Worm (Caenorhabditis elegans) whole organism, L1 larva: ENCODE data around the gene spv-1.

Source experiments
- C16A3.4 ChIP-seq: fragments of 150-350 bp; optimal IDR thresholded peaks from 2 replicates; lab custom pipeline; 2014; ENCODE audit warnings: missing biosample characterization, missing genetic modification characterization
- C34B4.2 ChIP-seq: sonication (generic microtip); optimal IDR thresholded peaks from 2 replicates; lab custom pipeline; 2017; ENCODE audit warnings: mild to moderate bottlenecking, missing genetic modification characterization, missing compliant biosample characterization
- F16B12.6 ChIP-seq: fragments of 150-350 bp; optimal IDR thresholded peaks from 2 replicates; lab custom pipeline; 2014; ENCODE audit warnings: missing biosample characterization, missing genetic modification characterization
- aha-1 ChIP-seq: fragments of 150-350 bp; optimal IDR thresholded peaks from 2 replicates; lab custom pipeline; 2014; ENCODE audit warnings: missing biosample characterization, missing genetic modification characterization
- alr-1 ChIP-seq: fragments of 200-800 bp; sonication (Bioruptor generic); optimal IDR thresholded peaks from 2 replicates; lab custom pipeline; 2018; ENCODE audit warnings: borderline replicate concordance, mild to moderate bottlenecking, missing genetic modification characterization, missing compliant biosample characterization
- aly-2 ChIP-seq: fragments of 150-350 bp; optimal IDR thresholded peaks from 2 replicates; lab custom pipeline; 2014; ENCODE audit warnings: missing biosample characterization, missing genetic modification characterization
- blmp-1 ChIP-seq: fragments of 150-350 bp; optimal IDR thresholded peaks from 2 replicates; lab custom pipeline; 2014; ENCODE audit warnings: missing biosample characterization, missing genetic modification characterization
- ceh-8 ChIP-seq: fragments of 200-800 bp; sonication (Bioruptor generic); optimal IDR thresholded peaks from 2 replicates; lab custom pipeline; 2018; ENCODE audit warnings: mild to moderate bottlenecking, missing genetic modification characterization, moderate library complexity, missing compliant biosample characterization
- dsc-1 ChIP-seq: sonication (generic microtip); optimal IDR thresholded peaks from 2 replicates; lab custom pipeline; 2016; ENCODE audit warnings: mild to moderate bottlenecking, missing genetic modification characterization, missing compliant biosample characterization
- efl-1 ChIP-seq, 4 experiments: fragments of 150-350 bp; optimal IDR thresholded peaks in 3 of 4; peaks in 1 of 4; 1 replicate in 1 of 4; 2 replicates in 3 of 4; lab custom pipeline; 2014; ENCODE audit warnings: missing biosample characterization in 2 of 4, missing genetic modification characterization in 2 of 4, missing genetic modification reagents in 2 of 4
- efl-3 ChIP-seq: fragments of 200-800 bp; sonication (Bioruptor generic); optimal IDR thresholded peaks from 2 replicates; lab custom pipeline; 2018; ENCODE audit warnings: mild to moderate bottlenecking, missing genetic modification characterization, missing compliant biosample characterization
- egl-13 ChIP-seq: sonication (generic microtip); optimal IDR thresholded peaks from 2 replicates; lab custom pipeline; 2016; ENCODE audit warnings: missing genotype, missing genetic modification reagents, missing genetic modification characterization, missing compliant biosample characterization
- elt-3 ChIP-seq, 6 experiments: fragments of 150-350 bp in 1 of 6; sonication (generic microtip); optimal IDR thresholded peaks; 2 replicates each; lab custom pipeline; 2017 to 2018; ENCODE audit warnings: missing biosample characterization in 6 of 6, missing genetic modification characterization in 6 of 6, inconsistent platforms in 1 of 6
- ets-5 ChIP-seq: fragments of 200-800 bp; sonication (Bioruptor generic); IDR thresholded peaks from 2 replicates; pipeline ENCODE4 v1.3.6; 2022; ENCODE audit warnings: missing genetic modification characterization, missing compliant biosample characterization
- fkh-10 ChIP-seq: sonication (generic microtip); optimal IDR thresholded peaks from 2 replicates; lab custom pipeline; 2017; ENCODE audit warnings: missing biosample characterization, missing genetic modification reagents, missing genetic modification characterization
- hpl-2 ChIP-seq: fragments of 150-350 bp; optimal IDR thresholded peaks from 2 replicates; lab custom pipeline; 2014; ENCODE audit warnings: missing biosample characterization, missing genetic modification reagents, missing genetic modification characterization
- jun-1 ChIP-seq: fragments of 150-350 bp; optimal IDR thresholded peaks from 2 replicates; lab custom pipeline; 2014; ENCODE audit warnings: missing biosample characterization, missing genetic modification reagents, missing genetic modification characterization
- lin-14 ChIP-seq: fragments of 200-800 bp; sonication (Bioruptor generic); optimal IDR thresholded peaks from 2 replicates; lab custom pipeline; 2018; ENCODE audit warnings: mild to moderate bottlenecking, missing genetic modification characterization, moderate library complexity, missing compliant biosample characterization
- lsy-2 ChIP-seq, 2 experiments: fragments of 150-350 bp; optimal IDR thresholded peaks; 2 replicates each; lab custom pipeline; 2014; ENCODE audit warnings: missing biosample characterization in 2 of 2, missing genetic modification characterization in 2 of 2
- mef-2 ChIP-seq: fragments of 150-350 bp; optimal IDR thresholded peaks from 2 replicates; lab custom pipeline; 2014; ENCODE audit warnings: missing biosample characterization, missing genetic modification characterization
- mep-1 ChIP-seq: fragments of 150-350 bp; optimal IDR thresholded peaks from 2 replicates; lab custom pipeline; 2014; ENCODE audit warnings: missing biosample characterization, missing genetic modification characterization
- nhr-11 ChIP-seq: fragments of 150-350 bp; optimal IDR thresholded peaks from 2 replicates; lab custom pipeline; 2014; ENCODE audit warnings: missing biosample characterization, missing genetic modification characterization
- nhr-12 ChIP-seq: sonication (generic microtip); optimal IDR thresholded peaks from 2 replicates; lab custom pipeline; 2017; ENCODE audit warnings: missing biosample characterization, missing genetic modification characterization
- nhr-20 ChIP-seq: sonication (generic microtip); optimal IDR thresholded peaks from 2 replicates; lab custom pipeline; 2016; ENCODE audit warnings: mild to moderate bottlenecking, missing genetic modification characterization, missing compliant biosample characterization
- nhr-28 ChIP-seq: fragments of 150-350 bp; optimal IDR thresholded peaks from 2 replicates; lab custom pipeline; 2014; ENCODE audit warnings: missing biosample characterization, missing genetic modification characterization
- nhr-47 ChIP-seq: sonication (generic microtip); optimal IDR thresholded peaks from 2 replicates; lab custom pipeline; 2016; ENCODE audit warnings: mild to moderate bottlenecking, missing genetic modification characterization, moderate library complexity, missing compliant biosample characterization
- nhr-71 ChIP-seq: sonication (generic microtip); optimal IDR thresholded peaks from 2 replicates; lab custom pipeline; 2016; ENCODE audit warnings: mild to moderate bottlenecking, missing genetic modification characterization, moderate library complexity, missing compliant biosample characterization
- nhr-85 ChIP-seq: sonication (generic microtip); peaks from one replicate; lab custom pipeline; 2016; ENCODE audit warnings: missing genetic modification characterization, inconsistent platforms, missing compliant biosample characterization
- nhr-90 ChIP-seq: sonication (generic microtip); optimal IDR thresholded peaks from 2 replicates; lab custom pipeline; 2016; ENCODE audit warnings: mild to moderate bottlenecking, missing genetic modification characterization, missing compliant biosample characterization; ENCODE audit not compliant: poor library complexity
- pag-3 ChIP-seq: sonication (generic microtip); optimal IDR thresholded peaks from 2 replicates; lab custom pipeline; 2017; ENCODE audit warnings: missing genetic modification characterization, mild to moderate bottlenecking, missing compliant biosample characterization, antibody characterized with exemption, borderline replicate concordance; ENCODE audit not compliant: insufficient read depth
- pax-3 ChIP-seq: fragments of 200-800 bp; sonication (Bioruptor generic); optimal IDR thresholded peaks from 2 replicates; lab custom pipeline; 2018; ENCODE audit warnings: mild to moderate bottlenecking, missing genetic modification characterization, moderate library complexity, missing compliant biosample characterization
- rnt-1 ChIP-seq: sonication (generic microtip); optimal IDR thresholded peaks from 2 replicates; lab custom pipeline; 2016; ENCODE audit warnings: mild to moderate bottlenecking, missing genetic modification characterization, moderate library complexity, missing compliant biosample characterization
- skn-1 ChIP-seq: fragments of 150-350 bp; optimal IDR thresholded peaks from 2 replicates; lab custom pipeline; 2014; ENCODE audit warnings: missing biosample characterization, missing genetic modification characterization
- snu-23 ChIP-seq: sonication (generic microtip); optimal IDR thresholded peaks from 2 replicates; lab custom pipeline; 2016; ENCODE audit warnings: missing genetic modification characterization, missing compliant biosample characterization
- sup-37 ChIP-seq: fragments of 200-800 bp; sonication (Bioruptor generic); optimal IDR thresholded peaks from 2 replicates; lab custom pipeline; 2018; ENCODE audit warnings: mild to moderate bottlenecking, missing genetic modification characterization, missing compliant biosample characterization
- swsn-7 ChIP-seq: sonication (generic microtip); optimal IDR thresholded peaks from 2 replicates; lab custom pipeline; 2016; ENCODE audit warnings: missing genetic modification characterization, missing compliant biosample characterization
- tbx-2 ChIP-seq: sonication (generic microtip); optimal IDR thresholded peaks from 2 replicates; lab custom pipeline; 2016; ENCODE audit warnings: missing genetic modification characterization, missing compliant biosample characterization
- unc-130 ChIP-seq: fragments of 150-350 bp; optimal IDR thresholded peaks from 2 replicates; lab custom pipeline; 2017; ENCODE audit warnings: missing biosample characterization, missing genetic modification characterization, inconsistent platforms
- unc-62 ChIP-seq: fragments of 150-350 bp; optimal IDR thresholded peaks from 2 replicates; lab custom pipeline; 2014; ENCODE audit warnings: missing biosample characterization, missing genetic modification reagents, missing genetic modification characterization
- zag-1 ChIP-seq: fragments of 150-350 bp; optimal IDR thresholded peaks from 2 replicates; lab custom pipeline; 2014; ENCODE audit warnings: missing biosample characterization, missing genetic modification characterization
- ztf-11 ChIP-seq, 2 experiments: sonication (generic microtip); optimal IDR thresholded peaks; 2 replicates each; lab custom pipeline; 2016 to 2017; ENCODE audit warnings: missing genetic modification characterization in 2 of 2, missing biosample characterization in 1 of 2, missing compliant biosample characterization in 1 of 2
- ztf-4 ChIP-seq: fragments of 150-350 bp; optimal IDR thresholded peaks from 2 replicates; lab custom pipeline; 2014; ENCODE audit warnings: missing biosample characterization, missing genetic modification characterization

spv-1 gene

ce11 chrII:7944333-7944744, 15.8 kb upstream of the spv-1 start (continued):
- no peak for TF ChIP-seq elt-3 (tag; optimal IDR thresholded peaks at IDR 0.05; lab: Kevin White, UChicago)
- no peak for TF ChIP-seq unc-130 (tag; lab: Kevin White, UChicago)
- peak; percentile 41 for TF ChIP-seq rnt-1 (tag; lab: Kevin White, UChicago)
- TF ChIP-seq nhr-71 (tag; lab: Kevin White, UChicago): peak; percentile 52
- TF ChIP-seq C34B4.2 (tag; lab: Kevin White, UChicago): no peak
- TF ChIP-seq pag-3 (tag; lab: Kevin White, UChicago): no peak
- no peak for TF ChIP-seq nhr-47 (tag; lab: Kevin White, UChicago)
- TF ChIP-seq nhr-28 (tag; lab: Kevin White, UChicago): no peak

- TF ChIP-seq elt-3 (tag; optimal IDR thresholded peaks at IDR 0.05; lab: Kevin White, UChicago): peak in 1 of 6 experiments; percentile 1
- no peak for TF ChIP-seq nhr-90 (tag; lab: Kevin White, UChicago)
Observed at ce11 chrII:7940848-7941247, 12.3 kb upstream of the spv-1 start, which contains the start of gene ZK669.3. Gene ZK669.3 (plus strand): TSS chrII:7941148.

ce11 chrII:7938078-7938477, 9.6 kb upstream of the spv-1 start, which contains the start of gene ZK669.2:
Gene ZK669.2 (minus strand): TSS chrII:7938178.
- TF ChIP-seq lin-14 (peak; percentile 18), sup-37 (GFP tag; lab: Kevin White, UChicago) (no peak), elt-3 (tag; optimal IDR thresholded peaks at IDR 0.05; lab: Kevin White, UChicago) (peak in 1 of 6 experiments; percentile 26), unc-130 (tag; lab: Kevin White, UChicago) (no peak), nhr-11 (tag; lab: Kevin White, UChicago) (no peak), blmp-1 (tag; lab: Kevin White, UChicago) (peak; percentile 81), ztf-4 (tag; lab: Kevin White, UChicago) (no peak)

- no peak for TF ChIP-seq swsn-7
- no peak for TF ChIP-seq zag-1
- no peak for TF ChIP-seq skn-1 (tag; lab: Kevin White, UChicago)
- TF ChIP-seq unc-62 (GFP tag; lab: Kevin White, UChicago): no peak
- no peak for TF ChIP-seq tbx-2 (tag; lab: Kevin White, UChicago)
- no peak for TF ChIP-seq aly-2 (tag; lab: Kevin White, UChicago)
- no peak for TF ChIP-seq nhr-47 (tag; lab: Kevin White, UChicago)
- TF ChIP-seq ztf-11 (tag; optimal IDR thresholded peaks at IDR 0.05; lab: Kevin White, UChicago): no peak
- no peak for TF ChIP-seq fkh-10 (GFP tag; lab: Kevin White, UChicago)
- TF ChIP-seq aha-1 (tag; lab: Kevin White, UChicago): no peak
- no peak for TF ChIP-seq egl-13 (tag; lab: Kevin White, UChicago)
- no peak for TF ChIP-seq nhr-12
- no peak for TF ChIP-seq lin-14
- no peak for TF ChIP-seq efl-1 (optimal IDR thresholded peaks at IDR 0.05; lab: Kevin White, UChicago)
- TF ChIP-seq efl-1 (GFP tag; optimal IDR thresholded peaks at IDR 0.05 in 1 of 2; lab: Kevin White, UChicago): no peak
- TF ChIP-seq pax-3 (tag; lab: Kevin White, UChicago): no peak
- TF ChIP-seq mef-2: no peak
- TF ChIP-seq pag-3 (tag; lab: Kevin White, UChicago): no peak
Observed at ce11 chrII:7935622-7936021, 7.1 kb upstream of the spv-1 start.

ce11 chrII:7930671-7931070, 2.2 kb upstream of the spv-1 start:
- TF ChIP-seq snu-23 (peak; percentile 52), nhr-90 (tag; lab: Kevin White, UChicago) (peak; percentile 28), dsc-1 (tag; lab: Kevin White, UChicago) (no peak), nhr-11 (tag; lab: Kevin White, UChicago) (no peak), ets-5 (GFP tag; lab: Robert Waterston, UW) (no peak), blmp-1 (tag; lab: Kevin White, UChicago) (peak; percentile 37), C34B4.2 (tag; lab: Kevin White, UChicago) (no peak), alr-1 (tag; lab: Kevin White, UChicago) (no peak), nhr-85 (peak; percentile 85), mep-1 (tag; lab: Kevin White, UChicago) (peak; percentile 27), pag-3 (tag; lab: Kevin White, UChicago) (no peak), ceh-8 (no peak), jun-1 (tag; lab: Kevin White, UChicago) (no peak), efl-3 (GFP tag; lab: Kevin White, UChicago) (no peak), nhr-20 (tag; lab: Kevin White, UChicago) (peak; percentile 36), ztf-4 (tag; lab: Kevin White, UChicago) (no peak), lin-14 (peak; percentile 71), rnt-1 (tag; lab: Kevin White, UChicago) (no peak), F16B12.6 (no peak), hpl-2 (no peak), C16A3.4 (tag; lab: Kevin White, UChicago) (peak; percentile 4), lsy-2 (tag; optimal IDR thresholded peaks at IDR 0.05; lab: Kevin White, UChicago) (peak in 1 of 2 experiments; percentile 8)
